Fruit fly (Drosophila melanogaster): Measurements from ENCODE around the gene CG16824.

CG16824 gene

dm6 chr2L:13289689-13290088 is 3.1 kb upstream of the CG16824 start, which contains the start of gene CG31729:
Gene CG31729 (plus strand): TSS chr2L:13289997.
- TF ChIP-seq dmrt93B (GFP tag; optimal IDR thresholded peaks at IDR 0.05): no peak
- TF ChIP-seq rgr (GFP tag; optimal IDR thresholded peaks at IDR 0.05): no peak
- no peak for TF ChIP-seq HLH106 (tag; optimal IDR thresholded peaks at IDR 0.05)
- TF ChIP-seq lola (GFP tag; optimal IDR thresholded peaks at IDR 0.05): no peak
- no peak for TF ChIP-seq N (GFP tag; optimal IDR thresholded peaks at IDR 0.05)
- TF ChIP-seq usp (GFP tag; optimal IDR thresholded peaks at IDR 0.05): no peak
- no peak for TF ChIP-seq Sp1 (GFP tag; optimal IDR thresholded peaks at IDR 0.05)
- peak; percentile 59 for TF ChIP-seq Hnf4 (GFP tag; optimal IDR thresholded peaks at IDR 0.05)
- peak; percentile 38 for TF ChIP-seq fru (GFP tag; optimal IDR thresholded peaks at IDR 0.05)
- peak; percentile 19 for TF ChIP-seq OdsH (GFP tag; optimal IDR thresholded peaks at IDR 0.05)
- no peak for TF ChIP-seq sage (GFP tag; optimal IDR thresholded peaks at IDR 0.05)
- TF ChIP-seq Hr83 (GFP tag; optimal IDR thresholded peaks at IDR 0.05; ENCODE audit: poor library complexity, severe bottlenecking): no peak
- no peak for TF ChIP-seq CG9705 (GFP tag; optimal IDR thresholded peaks at IDR 0.05)
- peak; percentile 33 for TF ChIP-seq dsf (GFP tag; optimal IDR thresholded peaks at IDR 0.05; ENCODE audit: borderline replicate concordance)
- TF ChIP-seq h (GFP tag; optimal IDR thresholded peaks at IDR 0.05): peak; percentile 72
- peak; percentile 68 for TF ChIP-seq brk (GFP tag; optimal IDR thresholded peaks at IDR 0.05)
- no peak for TF ChIP-seq GATAd (GFP tag; optimal IDR thresholded peaks at IDR 0.05)
- TF ChIP-seq br (GFP tag; optimal IDR thresholded peaks at IDR 0.05): peak; percentile 22
- TF ChIP-seq jim (GFP tag; optimal IDR thresholded peaks at IDR 0.05): no peak
- TF ChIP-seq CrebA (GFP tag; optimal IDR thresholded peaks at IDR 0.05; ENCODE audit: borderline replicate concordance): no peak
- TF ChIP-seq tai (GFP tag; optimal IDR thresholded peaks at IDR 0.05): no peak
- no peak for TF ChIP-seq Hr78 (GFP tag; optimal IDR thresholded peaks at IDR 0.05)
- no peak for TF ChIP-seq Rel (GFP tag; optimal IDR thresholded peaks at IDR 0.05)
- no peak for TF ChIP-seq Rel (tag; optimal IDR thresholded peaks at IDR 0.05)
- TF ChIP-seq psq (GFP tag; optimal IDR thresholded peaks at IDR 0.05): no peak
- TF ChIP-seq Abd-B (GFP tag; optimal IDR thresholded peaks at IDR 0.05): no peak
- TF ChIP-seq sv (GFP tag; optimal IDR thresholded peaks at IDR 0.05): no peak
- TF ChIP-seq Vsx2 (GFP tag; optimal IDR thresholded peaks at IDR 0.05; ENCODE audit: partially characterized antibody): no peak
- TF ChIP-seq foxo (GFP tag; optimal IDR thresholded peaks at IDR 0.05): peak in 1 of 2 experiments; percentile 44
- TF ChIP-seq ey (GFP tag; optimal IDR thresholded peaks at IDR 0.05): no peak
- no peak for TF ChIP-seq CG32264 (GFP tag; optimal IDR thresholded peaks at IDR 0.05)
- TF ChIP-seq Jra (GFP tag; optimal IDR thresholded peaks at IDR 0.05): peak; percentile 24
- peak; percentile 4 for TF ChIP-seq woc (GFP tag; optimal IDR thresholded peaks at IDR 0.05)
- TF ChIP-seq dl (GFP tag; optimal IDR thresholded peaks at IDR 0.05; ENCODE audit: insufficient read depth in 1 of 2, partially characterized antibody in 2 of 2): no peak

- TF ChIP-seq Hr78 (GFP tag; optimal IDR thresholded peaks at IDR 0.05): no peak
- no peak for TF ChIP-seq dsf (GFP tag; optimal IDR thresholded peaks at IDR 0.05; ENCODE audit: borderline replicate concordance)
- no peak for TF ChIP-seq sage (GFP tag; optimal IDR thresholded peaks at IDR 0.05)
- no peak for TF ChIP-seq sv (GFP tag; optimal IDR thresholded peaks at IDR 0.05)
- TF ChIP-seq jim (GFP tag; optimal IDR thresholded peaks at IDR 0.05): peak; percentile 30
- no peak for TF ChIP-seq GATAd (GFP tag; optimal IDR thresholded peaks at IDR 0.05)
- TF ChIP-seq Myc (optimal IDR thresholded peaks at IDR 0.05): no peak
- peak; percentile 18 for TF ChIP-seq fru (GFP tag; optimal IDR thresholded peaks at IDR 0.05)
- TF ChIP-seq N (GFP tag; optimal IDR thresholded peaks at IDR 0.05): no peak
- TF ChIP-seq pan (optimal IDR thresholded peaks at IDR 0.05): no peak
- peak; percentile 39 for TF ChIP-seq h (GFP tag; optimal IDR thresholded peaks at IDR 0.05)
- peak; percentile 92 for TF ChIP-seq Hr83 (GFP tag; optimal IDR thresholded peaks at IDR 0.05; ENCODE audit: poor library complexity, severe bottlenecking)
- TF ChIP-seq Rel (GFP tag; optimal IDR thresholded peaks at IDR 0.05): no peak
- TF ChIP-seq Rel (tag; optimal IDR thresholded peaks at IDR 0.05): peak; percentile 96
- peak; percentile 26 for TF ChIP-seq HLH106 (tag; optimal IDR thresholded peaks at IDR 0.05)
- TF ChIP-seq dmrt93B (GFP tag; optimal IDR thresholded peaks at IDR 0.05): no peak
- peak; percentile 7 to 30 for TF ChIP-seq foxo (GFP tag; optimal IDR thresholded peaks at IDR 0.05)
- peak; percentile 34 for TF ChIP-seq br (GFP tag; optimal IDR thresholded peaks at IDR 0.05)
- TF ChIP-seq Jra (GFP tag; optimal IDR thresholded peaks at IDR 0.05): no peak
- no peak for TF ChIP-seq Dfd (GFP tag; optimal IDR thresholded peaks at IDR 0.05)
- peak; percentile 63 for TF ChIP-seq Sp1 (GFP tag; optimal IDR thresholded peaks at IDR 0.05)
- no peak for TF ChIP-seq CG9705 (GFP tag; optimal IDR thresholded peaks at IDR 0.05)
- TF ChIP-seq dl (GFP tag; optimal IDR thresholded peaks at IDR 0.05; ENCODE audit: insufficient read depth in 1 of 2, partially characterized antibody in 2 of 2): peak in 1 of 2 experiments; percentile 6
- peak; percentile 22 for TF ChIP-seq psq (GFP tag; optimal IDR thresholded peaks at IDR 0.05)
- peak; percentile 38 for TF ChIP-seq Hnf4 (GFP tag; optimal IDR thresholded peaks at IDR 0.05)
- peak; percentile 2 for TF ChIP-seq CG32264 (GFP tag; optimal IDR thresholded peaks at IDR 0.05)
- peak; percentile 57 for TF ChIP-seq Vsx2 (GFP tag; optimal IDR thresholded peaks at IDR 0.05; ENCODE audit: partially characterized antibody)
- no peak for TF ChIP-seq brk (GFP tag; optimal IDR thresholded peaks at IDR 0.05)
- no peak for TF ChIP-seq Abd-B (GFP tag; optimal IDR thresholded peaks at IDR 0.05)
- TF ChIP-seq lola (GFP tag; optimal IDR thresholded peaks at IDR 0.05): no peak
- TF ChIP-seq Mio (GFP tag; optimal IDR thresholded peaks at IDR 0.05): no peak
- TF ChIP-seq woc (GFP tag; optimal IDR thresholded peaks at IDR 0.05): no peak
- TF ChIP-seq Dif (GFP tag; optimal IDR thresholded peaks at IDR 0.05; ENCODE audit: partially characterized antibody): peak; percentile 18
- TF ChIP-seq ey (GFP tag; optimal IDR thresholded peaks at IDR 0.05): peak; percentile 20
- peak; percentile 46 for TF ChIP-seq CrebA (GFP tag; optimal IDR thresholded peaks at IDR 0.05; ENCODE audit: borderline replicate concordance)
- TF ChIP-seq usp (GFP tag; optimal IDR thresholded peaks at IDR 0.05): no peak
- peak; percentile 61 for TF ChIP-seq OdsH (GFP tag; optimal IDR thresholded peaks at IDR 0.05)
- peak; percentile 73 for TF ChIP-seq rgr (GFP tag; optimal IDR thresholded peaks at IDR 0.05)
- TF ChIP-seq tai (GFP tag; optimal IDR thresholded peaks at IDR 0.05): no peak
Measured at dm6 chr2L:13290276-13291065, 2.3 kb upstream of the CG16824 start.
